Worm (Caenorhabditis elegans): ENCODE measurements around the gene W03H9.2.

Gene W03H9.2

DNA sequence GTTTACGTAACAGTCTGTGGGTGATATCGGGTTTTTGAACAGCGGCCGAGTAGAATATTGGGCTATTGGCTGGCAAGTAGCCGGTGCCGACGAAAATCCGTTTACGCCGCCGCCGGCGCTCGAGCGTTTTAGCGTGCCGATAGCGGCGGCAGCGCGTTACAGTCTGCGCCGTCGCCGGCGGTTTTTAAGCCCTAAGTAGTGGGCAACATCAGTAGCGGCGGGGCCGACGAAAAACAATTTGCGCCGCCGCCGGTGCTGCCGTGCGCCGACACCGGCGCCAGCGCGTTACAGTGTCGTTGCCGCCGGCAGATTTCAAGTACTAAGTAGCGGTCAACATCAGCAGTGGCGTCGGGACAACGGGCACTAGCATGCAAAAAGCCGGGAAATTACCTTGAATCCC lies 47.8 kb downstream of the W03H9.2 start:
- TF ChIP-seq cnd-1 (tag; optimal IDR thresholded peaks at IDR 0.05) (no peak), nhr-237 (tag; optimal IDR thresholded peaks at IDR 0.05) (no peak)

DNA sequence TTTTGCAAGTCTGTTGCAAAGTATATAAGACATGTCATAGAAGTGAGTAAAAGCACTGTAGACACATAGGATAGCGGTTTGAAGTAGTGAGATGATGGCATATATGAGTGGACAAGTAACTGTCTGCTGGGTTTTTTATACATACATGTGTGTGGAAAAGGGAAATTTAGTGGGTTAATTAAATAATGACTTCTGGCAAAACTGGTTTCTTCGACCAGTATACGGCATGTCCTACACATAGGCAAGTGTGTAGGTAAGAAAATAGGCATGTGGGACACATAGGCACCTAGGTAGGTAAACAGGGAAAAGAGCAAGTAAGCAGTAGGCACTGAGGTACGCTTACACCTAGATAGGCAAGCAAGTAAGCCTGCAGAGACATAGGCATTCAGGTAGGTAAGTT lies 49.1 kb downstream of the W03H9.2 start, which contains the start of gene col-87:
TSS of gene col-87 (minus strand) at position 101 of the 400 bp plus-strand sequence.
- TF ChIP-seq lin-13 (tag; optimal IDR thresholded peaks at IDR 0.05) (no peak), ceh-39 (tag; optimal IDR thresholded peaks at IDR 0.05) (no peak), hlh-1 (tag; optimal IDR thresholded peaks at IDR 0.05) (no peak), pha-4 (tag; optimal IDR thresholded peaks at IDR 0.05) (no peak), snpc-4 (tag; optimal IDR thresholded peaks at IDR 0.05) (no peak)
